Worm (Caenorhabditis elegans): ENCODE measurements around the gene K10B3.1.

DNA sequence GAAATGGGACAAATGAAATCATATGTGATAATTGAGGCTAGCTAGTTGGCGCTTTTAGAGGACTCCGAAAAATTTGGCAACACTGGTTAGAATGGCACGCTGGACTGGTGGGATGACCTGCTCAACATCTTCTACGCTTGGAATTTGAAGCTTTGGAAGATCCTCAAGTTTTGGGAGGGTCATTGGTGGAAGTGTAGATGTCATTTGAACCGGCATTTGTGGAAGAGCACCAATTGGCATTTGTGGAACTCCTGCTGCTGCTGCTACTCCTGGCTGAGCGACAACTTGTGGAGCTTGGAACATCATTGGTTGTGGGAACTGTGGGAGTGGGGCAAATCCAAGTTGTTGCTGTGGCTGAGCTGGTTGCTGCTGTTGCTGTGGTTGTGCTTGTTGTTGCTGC, 42.8 kb upstream of the K10B3.1 start:
- no peak for TF ChIP-seq W03F9.2 (tag; optimal IDR thresholded peaks at IDR 0.05)
- no peak for TF ChIP-seq him-1 (tag; optimal IDR thresholded peaks at IDR 0.05)
- no peak for TF ChIP-seq dao-5 (tag; optimal IDR thresholded peaks at IDR 0.05)
